Worm (Caenorhabditis elegans) whole organism, L4 larva: Measurements from ENCODE around the gene clec-262.

Source experiments
- D1046.2 ChIP-seq: fragments of 200-800 bp; sonication (Bioruptor generic); IDR thresholded peaks from 2 replicates; pipeline ENCODE4 v1.3.6; 2022; ENCODE audit warnings: missing genetic modification characterization, missing compliant biosample characterization
- F44E2.7 ChIP-seq: fragments of 200-800 bp; sonication (Bioruptor generic); IDR thresholded peaks from 2 replicates; pipeline ENCODE4 v2.1.2; 2022; ENCODE audit warnings: missing genetic modification characterization, missing compliant biosample characterization
- R02D3.7 ChIP-seq: fragments of 150-350 bp; sonication (generic microtip); optimal IDR thresholded peaks from 3 replicates; lab custom pipeline; 2014; ENCODE audit warnings: missing biosample characterization, missing genetic modification characterization
- T26A8.4 ChIP-seq: fragments of 200-800 bp; sonication (Bioruptor generic); IDR thresholded peaks from 2 replicates; pipeline ENCODE4 v1.3.6; 2022; ENCODE audit warnings: missing genetic modification characterization, missing compliant biosample characterization
- Y48G9A.11 ChIP-seq: fragments of 200-800 bp; sonication (Bioruptor generic); IDR thresholded peaks from 2 replicates; pipeline ENCODE4 v1.3.6; 2022; ENCODE audit warnings: missing genetic modification reagents, missing genetic modification characterization, missing compliant biosample characterization
- aha-1 ChIP-seq: fragments of 150-350 bp; peaks from one replicate; lab custom pipeline; 2014; ENCODE audit warnings: missing biosample characterization, missing genetic modification characterization
- attf-4 ChIP-seq: sonication (generic microtip); optimal IDR thresholded peaks from 3 replicates; lab custom pipeline; 2017; ENCODE audit warnings: missing biosample characterization, missing genetic modification characterization
- ceh-20 ChIP-seq: fragments of 200-800 bp; sonication (Bioruptor generic); IDR thresholded peaks from 2 replicates; pipeline ENCODE4 v1.3.6; 2022; ENCODE audit warnings: missing genetic modification reagents, missing genetic modification characterization, missing compliant biosample characterization
- ceh-32 ChIP-seq: sonication (generic microtip); optimal IDR thresholded peaks from 2 replicates; lab custom pipeline; 2016; ENCODE audit warnings: mild to moderate bottlenecking, missing genetic modification characterization, missing compliant biosample characterization; ENCODE audit not compliant: poor library complexity
- ces-1 ChIP-seq: fragments of 150-350 bp; sonication (generic microtip); optimal IDR thresholded peaks from 4 replicates; lab custom pipeline; 2014; ENCODE audit warnings: missing biosample characterization, missing genetic modification reagents, missing genetic modification characterization
- daf-16 ChIP-seq, 3 experiments: sonication (generic microtip); optimal IDR thresholded peaks; 2 replicates each; lab custom pipeline; 2016 to 2017; ENCODE audit warnings: missing genetic modification characterization in 3 of 3, missing genetic modification reagents in 3 of 3, mild to moderate bottlenecking in 2 of 3, missing compliant biosample characterization in 2 of 3, missing biosample characterization in 1 of 3, moderate library complexity in 1 of 3
- daf-8 ChIP-seq: fragments of 200-800 bp; sonication (Bioruptor generic); IDR thresholded peaks from 2 replicates; pipeline ENCODE4 v1.3.6; 2022; ENCODE audit warnings: missing genetic modification characterization, missing compliant biosample characterization
- egl-43 ChIP-seq: fragments of 200-800 bp; sonication (Bioruptor generic); IDR thresholded peaks from 2 replicates; pipeline ENCODE4 v1.3.6; 2022; ENCODE audit warnings: missing genetic modification reagents, missing genetic modification characterization, missing compliant biosample characterization
- fkh-10 ChIP-seq: fragments of 150-350 bp; optimal IDR thresholded peaks from 2 replicates; lab custom pipeline; 2014; ENCODE audit warnings: missing biosample characterization, missing genetic modification reagents, missing genetic modification characterization
- fos-1 ChIP-seq: fragments of 150-350 bp; optimal IDR thresholded peaks from 2 replicates; lab custom pipeline; 2014; ENCODE audit warnings: missing biosample characterization, missing genetic modification characterization
- hmg-1.1 ChIP-seq: fragments of 200-800 bp; sonication (Bioruptor generic); IDR thresholded peaks from 2 replicates; pipeline ENCODE4 v1.3.6; 2022; ENCODE audit warnings: missing genetic modification reagents, missing genetic modification characterization, missing compliant biosample characterization
- jun-1 ChIP-seq: fragments of 150-350 bp; optimal IDR thresholded peaks from 2 replicates; lab custom pipeline; 2014; ENCODE audit warnings: missing biosample characterization, missing genetic modification reagents, missing genetic modification characterization
- lim-7 ChIP-seq: fragments of 200-800 bp; sonication (Bioruptor generic); IDR thresholded peaks from 2 replicates; pipeline ENCODE4 v1.3.6; 2022; ENCODE audit warnings: missing genetic modification characterization, missing compliant biosample characterization
- lin-13 ChIP-seq: fragments of 150-350 bp; optimal IDR thresholded peaks from 2 replicates; lab custom pipeline; 2014; ENCODE audit warnings: missing biosample characterization, missing genetic modification reagents, missing genetic modification characterization
- lin-38 ChIP-seq: fragments of 200-800 bp; sonication (Bioruptor generic); IDR thresholded peaks from 2 replicates; pipeline ENCODE4 v1.3.6; 2022; ENCODE audit warnings: missing genetic modification reagents, missing genetic modification characterization, missing compliant biosample characterization
- lsy-2 ChIP-seq, 2 experiments: fragments of 150-350 bp in 1 of 2; sonication (generic microtip) in 1 of 2; optimal IDR thresholded peaks; 2 replicates each; lab custom pipeline; 2014 to 2017; ENCODE audit warnings: missing biosample characterization in 2 of 2, missing genetic modification characterization in 2 of 2
- madf-5 ChIP-seq, 2 experiments: fragments of 200-800 bp; sonication (Bioruptor generic); IDR thresholded peaks; 2 replicates each; pipeline ENCODE4 v1.3.6; 2022; ENCODE audit warnings: missing compliant biosample characterization in 2 of 2, missing genetic modification characterization in 2 of 2
- madf-9 ChIP-seq: fragments of 200-800 bp; sonication (Bioruptor generic); conservative IDR thresholded peaks from 2 replicates; pipeline ENCODE4 v1.3.6; 2022; ENCODE audit warnings: missing genetic modification reagents, missing genetic modification characterization, missing compliant biosample characterization
- mep-1 ChIP-seq: fragments of 150-350 bp; sonication (generic microtip); optimal IDR thresholded peaks from 3 replicates; lab custom pipeline; 2014; ENCODE audit warnings: missing biosample characterization, missing genetic modification characterization
- nhr-111 ChIP-seq: fragments of 200-800 bp; sonication (Bioruptor generic); optimal IDR thresholded peaks from 2 replicates; lab custom pipeline; 2018; ENCODE audit warnings: mild to moderate bottlenecking, missing genetic modification characterization, missing compliant biosample characterization
- nhr-28 ChIP-seq: fragments of 150-350 bp; optimal IDR thresholded peaks from 2 replicates; lab custom pipeline; 2014; ENCODE audit warnings: missing biosample characterization, missing genetic modification characterization
- nhr-41 ChIP-seq: fragments of 200-800 bp; sonication (Bioruptor generic); IDR thresholded peaks from 2 replicates; pipeline ENCODE4 v1.3.6; 2022; ENCODE audit warnings: missing genetic modification reagents, missing genetic modification characterization, missing compliant biosample characterization
- nhr-42 ChIP-seq: fragments of 200-800 bp; sonication (Bioruptor generic); IDR thresholded peaks from 2 replicates; pipeline ENCODE4 v1.3.6; 2022; ENCODE audit warnings: missing genetic modification characterization, missing compliant biosample characterization
- nhr-76 ChIP-seq: fragments of 150-350 bp; optimal IDR thresholded peaks from 2 replicates; lab custom pipeline; 2014; ENCODE audit warnings: missing biosample characterization, missing genetic modification characterization
- pha-4 ChIP-seq, 2 experiments: fragments of 150-350 bp in 1 of 2; fragments of 200-800 bp in 1 of 2; sonication (Bioruptor generic) in 1 of 2; IDR thresholded peaks in 1 of 2; optimal IDR thresholded peaks in 1 of 2; 2 replicates each; pipeline versions ENCODE4 v1.3.6 to Lab custom; 2014 to 2022; ENCODE audit warnings: missing genetic modification characterization in 2 of 2, missing genetic modification reagents in 2 of 2, missing biosample characterization in 1 of 2, missing compliant biosample characterization in 1 of 2
- snpc-4 ChIP-seq: fragments of 150-350 bp; optimal IDR thresholded peaks from 2 replicates; lab custom pipeline; 2014; ENCODE audit warnings: missing biosample characterization, missing genetic modification characterization
- spr-1 ChIP-seq: sonication (generic microtip); optimal IDR thresholded peaks from 2 replicates; lab custom pipeline; 2016; ENCODE audit warnings: mild to moderate bottlenecking, missing genetic modification characterization, missing compliant biosample characterization
- unc-39 ChIP-seq: sonication (generic microtip); optimal IDR thresholded peaks from 2 replicates; lab custom pipeline; 2017; ENCODE audit warnings: missing biosample characterization, missing genetic modification characterization
- unc-62 ChIP-seq, 3 experiments: fragments of 150-350 bp in 1 of 3; sonication (generic microtip); optimal IDR thresholded peaks in 2 of 3; peaks in 1 of 3; 1 replicate in 1 of 3; 2 replicates in 2 of 3; lab custom pipeline; 2014 to 2017; ENCODE audit warnings: missing biosample characterization in 3 of 3, missing genetic modification characterization in 3 of 3, missing genetic modification reagents in 3 of 3, missing genotype in 1 of 3
- vab-7 ChIP-seq: fragments of 200-800 bp; sonication (Bioruptor generic); IDR thresholded peaks from 2 replicates; pipeline ENCODE4 v1.3.6; 2022; ENCODE audit warnings: missing genetic modification reagents, missing genetic modification characterization, missing compliant biosample characterization
- zfp-2 ChIP-seq: sonication (generic microtip); optimal IDR thresholded peaks from 2 replicates; lab custom pipeline; 2016; ENCODE audit warnings: mild to moderate bottlenecking, missing genetic modification characterization, missing compliant biosample characterization
- zfp-3 ChIP-seq: fragments of 200-800 bp; sonication (Bioruptor generic); conservative IDR thresholded peaks from 2 replicates; pipeline ENCODE4 v1.3.6; 2022; ENCODE audit warnings: missing genetic modification reagents, missing genetic modification characterization, missing compliant biosample characterization
- ztf-11 ChIP-seq: fragments of 150-350 bp; optimal IDR thresholded peaks from 2 replicates; lab custom pipeline; 2014; ENCODE audit warnings: missing biosample characterization, missing genetic modification characterization

Gene clec-262

ce11 chrV:20338870-20339269 is 27.3 kb downstream of the clec-262 start:
- TF ChIP-seq hmg-1.1 (GFP tag; lab: Robert Waterston, UW) (no peak), fos-1 (tag; lab: Kevin White, UChicago) (no peak), pha-4 (GFP tag; IDR thresholded peaks at IDR 0.05; lab: Robert Waterston, UW) (no peak), pha-4 (tag; optimal IDR thresholded peaks at IDR 0.05; lab: Kevin White, UChicago) (no peak), ces-1 (GFP tag; lab: Kevin White, UChicago) (no peak), fkh-10 (GFP tag; lab: Kevin White, UChicago) (peak; percentile 75)

ce11 chrV:20344889-20345288 is 33.3 kb downstream of the clec-262 start, which contains the start of gene Y38H6A.3:
TSS of gene Y38H6A.3 (plus strand) at chrV:20345189.
- no peak for TF ChIP-seq nhr-41 (GFP tag; lab: Robert Waterston, UW)
- no peak for TF ChIP-seq unc-39 (tag; lab: Kevin White, UChicago)
- TF ChIP-seq spr-1 (tag; lab: Kevin White, UChicago), result no peak
- no peak for TF ChIP-seq R02D3.7 (tag; lab: Kevin White, UChicago)
- TF ChIP-seq aha-1 (tag; lab: Kevin White, UChicago), result peak; percentile 47
- TF ChIP-seq nhr-111 (GFP tag; lab: Kevin White, UChicago), result no peak
- TF ChIP-seq madf-9, result no peak

ce11 chrV:20347625-20348024 is 36.0 kb downstream of the clec-262 start:
- TF ChIP-seq D1046.2 (0 out of 2 replicates have a peak, but pooled peaks have one; percentile 64), Y48G9A.11 (0 out of 2 replicates have a peak, but pooled peaks have one; percentile 25), snpc-4 (tag; lab: Kevin White, UChicago) (no peak), vab-7 (GFP tag; lab: Robert Waterston, UW) (peak; percentile 63), nhr-76 (tag; lab: Kevin White, UChicago) (no peak), F44E2.7 (peak; percentile 53; the same call in 1 of the 2 replicates), ztf-11 (tag; lab: Kevin White, UChicago) (no peak), zfp-2 (no peak), jun-1 (tag; lab: Kevin White, UChicago) (no peak), aha-1 (tag; lab: Kevin White, UChicago) (no peak), lsy-2 (tag; optimal IDR thresholded peaks at IDR 0.05; lab: Kevin White, UChicago) (no peak), nhr-42 (GFP tag; lab: Robert Waterston, UW) (no peak), lin-38 (GFP tag; lab: Robert Waterston, UW) (peak; percentile 53)

ce11 chrV:20350382-20350781 is 38.8 kb downstream of the clec-262 start:
- TF ChIP-seq daf-8 (GFP tag; lab: Robert Waterston, UW) (0 out of 2 replicates have a peak, but pooled peaks have one; percentile 18), lim-7 (GFP tag; lab: Robert Waterston, UW) (0 out of 2 replicates have a peak, but pooled peaks have one; percentile 50), D1046.2 (peak; percentile 65; the same call in 1 of the 2 replicates), unc-62 (GFP tag; optimal IDR thresholded peaks at IDR 0.05 in 1 of 2; lab: Kevin White, UChicago) (no peak), unc-62 (tag; optimal IDR thresholded peaks at IDR 0.05; lab: Kevin White, UChicago) (no peak), ceh-20 (GFP tag; lab: Robert Waterston, UW) (0 out of 2 replicates have a peak, but pooled peaks have one; percentile 30), lsy-2 (tag; optimal IDR thresholded peaks at IDR 0.05; lab: Kevin White, UChicago) (no peak), zfp-3 (no peak), fos-1 (tag; lab: Kevin White, UChicago) (no peak), F44E2.7 (peak; percentile 86; the same call in 1 of the 2 replicates), daf-16 (GFP tag; optimal IDR thresholded peaks at IDR 0.05; lab: Kevin White, UChicago) (peak in 1 of 2 experiments; percentile 50), daf-16 (tag; optimal IDR thresholded peaks at IDR 0.05; lab: Kevin White, UChicago) (peak; percentile 10), egl-43 (peak; percentile 66), lin-13 (GFP tag; lab: Kevin White, UChicago) (no peak)

- TF ChIP-seq T26A8.4 (GFP tag; lab: Robert Waterston, UW), result no peak
- no peak for TF ChIP-seq attf-4 (tag; lab: Kevin White, UChicago)
- no peak for TF ChIP-seq spr-1 (tag; lab: Kevin White, UChicago)
- TF ChIP-seq nhr-28 (tag; lab: Kevin White, UChicago), result no peak
- no peak for TF ChIP-seq R02D3.7 (tag; lab: Kevin White, UChicago)
- TF ChIP-seq madf-5 (GFP tag; IDR thresholded peaks at IDR 0.05; lab: Robert Waterston, UW), result no peak
- no peak for TF ChIP-seq mep-1 (tag; lab: Kevin White, UChicago)
- no peak for TF ChIP-seq ceh-32 (tag; lab: Kevin White, UChicago)
- no peak for TF ChIP-seq nhr-41 (GFP tag; lab: Robert Waterston, UW)
- TF ChIP-seq, all 104 proteins: peak for 0
Measured at ce11 chrV:20351195-20351594, 39.6 kb downstream of the clec-262 start, which contains the start of gene K02E2.1. TSS of gene K02E2.1 (plus strand) at chrV:20351495.
